Worm (Caenorhabditis elegans) whole organism, early embryonic: Measurements from ENCODE around the gene F02A9.7.
A peak's percentile ranks its signal among the peaks of the same experiment; 100 is the strongest.

ENCODE experiments used
- B0310.2 ChIP-seq: sonication (generic microtip); optimal IDR thresholded peaks from 2 replicates; lab custom pipeline; 2016; ENCODE audit warnings: mild to moderate bottlenecking, missing genetic modification characterization, missing compliant biosample characterization
- F13C5.2 ChIP-seq: sonication (generic microtip); optimal IDR thresholded peaks from 2 replicates; lab custom pipeline; 2017; ENCODE audit warnings: mild to moderate bottlenecking, missing genetic modification characterization, inconsistent platforms, missing compliant biosample characterization
- aly-1 ChIP-seq: sonication (generic microtip); optimal IDR thresholded peaks from 2 replicates; lab custom pipeline; 2016; ENCODE audit warnings: missing genetic modification characterization, missing compliant biosample characterization
- ama-1 ChIP-seq: fragments of 150-350 bp; optimal IDR thresholded peaks from 2 replicates; lab custom pipeline; 2014
- ceh-13 ChIP-seq: fragments of 200-800 bp; sonication (Bioruptor generic); optimal IDR thresholded peaks from 2 replicates; lab custom pipeline; 2018; ENCODE audit warnings: mild to moderate bottlenecking, missing genetic modification characterization, missing compliant biosample characterization
- ceh-36 ChIP-seq: sonication (generic microtip); optimal IDR thresholded peaks from 2 replicates; lab custom pipeline; 2016; ENCODE audit warnings: missing genetic modification characterization, inconsistent platforms, missing compliant biosample characterization
- ets-7 ChIP-seq: sonication (generic microtip); optimal IDR thresholded peaks from 2 replicates; lab custom pipeline; 2016; ENCODE audit warnings: missing genotype, missing genetic modification characterization, missing compliant biosample characterization
- flt-1 ChIP-seq: fragments of 200-800 bp; sonication (Bioruptor generic); IDR thresholded peaks from 2 replicates; pipeline ENCODE4 v1.3.6; 2022; ENCODE audit warnings: missing genetic modification characterization, missing compliant biosample characterization
- hmbx-1 ChIP-seq: sonication (generic microtip); optimal IDR thresholded peaks from 2 replicates; lab custom pipeline; 2016; ENCODE audit warnings: mild to moderate bottlenecking, missing genetic modification characterization, missing compliant biosample characterization
- hmg-4 ChIP-seq: fragments of 200-800 bp; sonication (Bioruptor generic); optimal IDR thresholded peaks from 2 replicates; lab custom pipeline; 2018; ENCODE audit warnings: mild to moderate bottlenecking, missing genetic modification characterization, missing compliant biosample characterization
- hnd-1 ChIP-seq: sonication (generic microtip); optimal IDR thresholded peaks from 2 replicates; lab custom pipeline; 2016; ENCODE audit warnings: missing genetic modification characterization, missing compliant biosample characterization
- pes-1 ChIP-seq: fragments of 200-800 bp; sonication (Bioruptor generic); IDR thresholded peaks from 2 replicates; pipeline ENCODE4 v1.3.6; 2022; ENCODE audit warnings: missing genetic modification reagents, missing genetic modification characterization, missing compliant biosample characterization
- scrt-1 ChIP-seq: fragments of 200-800 bp; sonication (Bioruptor generic); IDR thresholded peaks from 2 replicates; pipeline ENCODE4 v1.3.6; 2022; ENCODE audit warnings: missing genetic modification characterization, missing compliant biosample characterization
- sea-1 ChIP-seq: fragments of 200-800 bp; sonication (Bioruptor generic); conservative IDR thresholded peaks from 2 replicates; pipeline ENCODE4 v1.3.6; 2022; ENCODE audit warnings: missing genetic modification characterization, missing compliant biosample characterization
- tbx-11 ChIP-seq: fragments of 200-800 bp; sonication (Bioruptor generic); IDR thresholded peaks from 2 replicates; pipeline ENCODE4 v1.3.6; 2022; ENCODE audit warnings: missing genetic modification characterization, missing compliant biosample characterization
- tbx-37 ChIP-seq: fragments of 200-800 bp; sonication (Bioruptor generic); conservative IDR thresholded peaks from 2 replicates; pipeline ENCODE4 v1.3.6; 2022; ENCODE audit warnings: missing genetic modification reagents, missing genetic modification characterization, missing compliant biosample characterization
- tra-4 ChIP-seq: sonication (generic microtip); optimal IDR thresholded peaks from 2 replicates; lab custom pipeline; 2017; ENCODE audit warnings: missing genetic modification characterization, missing compliant biosample characterization

F02A9.7 gene

ce11 chrIII:9075539-9075938, at the start of gene F02A9.7:
F02A9.7 (minus strand) TSS chrIII:9075639.
- TF ChIP-seq tra-4 (tag; lab: Kevin White, UChicago) (no peak), hmbx-1 (tag; lab: Kevin White, UChicago) (no peak), flt-1 (GFP tag; lab: Robert Waterston, UW) (no peak), hnd-1 (no peak), pes-1 (GFP tag; lab: Robert Waterston, UW) (no peak), tbx-37 (GFP tag; lab: Robert Waterston, UW) (no peak), ama-1 (lab: Kevin White, UChicago) (no peak), tbx-11 (no peak)

ce11 chrIII:9118921-9119606, 43.6 kb upstream of the F02A9.7 start, which contains the start of gene ced-11:
ced-11 (plus strand) TSS chrIII:9119556.
- no peak for TF ChIP-seq B0310.2 (tag; lab: Kevin White, UChicago)
- TF ChIP-seq tbx-37 (GFP tag; lab: Robert Waterston, UW): no peak
- no peak for TF ChIP-seq ceh-36
- TF ChIP-seq aly-1 (tag; lab: Kevin White, UChicago): no peak
- no peak for TF ChIP-seq hmg-4 (GFP tag; lab: Kevin White, UChicago)
- no peak for TF ChIP-seq hmbx-1 (tag; lab: Kevin White, UChicago)
- TF ChIP-seq flt-1 (GFP tag; lab: Robert Waterston, UW): no peak
- TF ChIP-seq ama-1 (lab: Kevin White, UChicago): no peak

ce11 chrIII:9118314-9118850, 42.9 kb upstream of the F02A9.7 start, which contains the start of gene grl-11:
grl-11 (minus strand) TSS chrIII:9118364.
- TF ChIP-seq B0310.2 (tag; lab: Kevin White, UChicago): no peak
- no peak for TF ChIP-seq hnd-1
- no peak for TF ChIP-seq ama-1 (lab: Kevin White, UChicago)
- TF ChIP-seq ceh-36: no peak
- no peak for TF ChIP-seq tbx-37 (GFP tag; lab: Robert Waterston, UW)
- TF ChIP-seq tbx-11: no peak
- TF ChIP-seq pes-1 (GFP tag; lab: Robert Waterston, UW): no peak
- TF ChIP-seq ceh-13 (GFP tag; lab: Kevin White, UChicago): no peak
- no peak for TF ChIP-seq scrt-1 (GFP tag; lab: Robert Waterston, UW)

- TF ChIP-seq flt-1 (GFP tag; lab: Robert Waterston, UW): no peak
- TF ChIP-seq hmbx-1 (tag; lab: Kevin White, UChicago): no peak
- no peak for TF ChIP-seq hmg-4 (GFP tag; lab: Kevin White, UChicago)
- no peak for TF ChIP-seq tra-4 (tag; lab: Kevin White, UChicago)
- no peak for TF ChIP-seq ama-1 (lab: Kevin White, UChicago)
- no peak for TF ChIP-seq hnd-1
Measured at ce11 chrIII:9115745-9116144, 40.3 kb upstream of the F02A9.7 start.

ce11 chrIII:9114649-9115048, 39.2 kb upstream of the F02A9.7 start, which contains the start of gene ZK512.1:
ZK512.1 (plus strand) TSS chrIII:9114949.
- peak; percentile 23 for TF ChIP-seq hmg-4 (GFP tag; lab: Kevin White, UChicago)
- no peak for TF ChIP-seq flt-1 (GFP tag; lab: Robert Waterston, UW)

ce11 chrIII:9114076-9114475, 38.6 kb upstream of the F02A9.7 start:
- TF ChIP-seq tra-4 (tag; lab: Kevin White, UChicago) (no peak), tbx-37 (GFP tag; lab: Robert Waterston, UW) (no peak), sea-1 (GFP tag; lab: Robert Waterston, UW) (no peak), scrt-1 (GFP tag; lab: Robert Waterston, UW) (no peak), ceh-36 (no peak), F13C5.2 (tag; lab: Kevin White, UChicago) (no peak), ama-1 (lab: Kevin White, UChicago) (no peak), aly-1 (tag; lab: Kevin White, UChicago) (no peak)

- no peak for TF ChIP-seq ceh-13 (GFP tag; lab: Kevin White, UChicago)
- TF ChIP-seq tra-4 (tag; lab: Kevin White, UChicago): no peak
- no peak for TF ChIP-seq hnd-1
- no peak for TF ChIP-seq hmbx-1 (tag; lab: Kevin White, UChicago)
- no peak for TF ChIP-seq B0310.2 (tag; lab: Kevin White, UChicago)
- TF ChIP-seq tbx-11: no peak
- no peak for TF ChIP-seq ama-1 (lab: Kevin White, UChicago)
- no peak for TF ChIP-seq ceh-36
- peak; percentile 80 for TF ChIP-seq hmg-4 (GFP tag; lab: Kevin White, UChicago)
- no peak for TF ChIP-seq tbx-37 (GFP tag; lab: Robert Waterston, UW)
- peak; percentile 19 for TF ChIP-seq aly-1 (tag; lab: Kevin White, UChicago)
- TF ChIP-seq sea-1 (GFP tag; lab: Robert Waterston, UW): no peak
- TF ChIP-seq ets-7 (tag; lab: Kevin White, UChicago): no peak
- peak; percentile 67 for TF ChIP-seq F13C5.2 (tag; lab: Kevin White, UChicago)
- TF ChIP-seq pes-1 (GFP tag; lab: Robert Waterston, UW): no peak
- no peak for TF ChIP-seq scrt-1 (GFP tag; lab: Robert Waterston, UW)
- no peak for TF ChIP-seq flt-1 (GFP tag; lab: Robert Waterston, UW)
Measured at ce11 chrIII:9112479-9112878, 37.0 kb upstream of the F02A9.7 start.

ce11 chrIII:9110914-9111313, 35.5 kb upstream of the F02A9.7 start:
- peak; percentile 69; the same call in 1 of the 2 replicates for TF ChIP-seq scrt-1 (GFP tag; lab: Robert Waterston, UW)
- peak; percentile 53 for TF ChIP-seq flt-1 (GFP tag; lab: Robert Waterston, UW)
- 0 out of 2 replicates have a peak, but pooled peaks have one; percentile 35 for TF ChIP-seq tbx-37 (GFP tag; lab: Robert Waterston, UW)
- peak; percentile 77 for TF ChIP-seq pes-1 (GFP tag; lab: Robert Waterston, UW)
